Worm (Caenorhabditis elegans): ENCODE measurements around the gene sra-29.
A peak's percentile ranks its signal among the peaks of the same experiment; 100 is the strongest.

sra-29 gene

ce11 chrII:6563238-6563637 is 12.3 kb downstream of the sra-29 start:
- TF ChIP-seq ref-2 (tag; optimal IDR thresholded peaks at IDR 0.05): peak; percentile 27
- TF ChIP-seq unc-42 (tag; optimal IDR thresholded peaks at IDR 0.05): no peak
- TF ChIP-seq ceh-6 (GFP tag; optimal IDR thresholded peaks at IDR 0.05): no peak
- peak; percentile 8 for TF ChIP-seq ceh-14 (tag; optimal IDR thresholded peaks at IDR 0.05)
- TF ChIP-seq tbx-2 (tag; optimal IDR thresholded peaks at IDR 0.05): peak; percentile 25
- TF ChIP-seq che-1 (tag; optimal IDR thresholded peaks at IDR 0.05): no peak
- no peak for TF ChIP-seq pha-4 (tag; optimal IDR thresholded peaks at IDR 0.05)
- TF ChIP-seq unc-55 (GFP tag; optimal IDR thresholded peaks at IDR 0.05): peak; percentile 55
- TF ChIP-seq C08G9.2 (tag; optimal IDR thresholded peaks at IDR 0.05): no peak
- no peak for TF ChIP-seq Y22D7AL.16 (tag; optimal IDR thresholded peaks at IDR 0.05)
- no peak for TF ChIP-seq dve-1 (tag; optimal IDR thresholded peaks at IDR 0.05)
- TF ChIP-seq npax-4 (tag; optimal IDR thresholded peaks at IDR 0.05): no peak
- no peak for TF ChIP-seq ttx-3 (tag; optimal IDR thresholded peaks at IDR 0.05)

- no peak for TF ChIP-seq sox-2 (GFP tag; IDR thresholded peaks at IDR 0.05)
- no peak for TF ChIP-seq ceh-24 (tag; optimal IDR thresholded peaks at IDR 0.05)
- no peak for TF ChIP-seq odd-2 (tag; optimal IDR thresholded peaks at IDR 0.05)
- no peak for TF ChIP-seq ets-4 (tag; optimal IDR thresholded peaks at IDR 0.05)
- TF ChIP-seq fkh-10 (GFP tag; optimal IDR thresholded peaks at IDR 0.05): no peak
- no peak for TF ChIP-seq pha-4 (tag; optimal IDR thresholded peaks at IDR 0.05)
- TF ChIP-seq ztf-16 (tag; optimal IDR thresholded peaks at IDR 0.05): no peak
- TF ChIP-seq fax-1 (tag; optimal IDR thresholded peaks at IDR 0.05): no peak
- no peak for TF ChIP-seq unc-86 (tag; optimal IDR thresholded peaks at IDR 0.05)
- TF ChIP-seq ceh-2 (tag; optimal IDR thresholded peaks at IDR 0.05): no peak
- TF ChIP-seq unc-55 (GFP tag; optimal IDR thresholded peaks at IDR 0.05): no peak
- TF ChIP-seq F13H6.1 (tag; optimal IDR thresholded peaks at IDR 0.05): no peak
- no peak for TF ChIP-seq tbx-7 (tag; optimal IDR thresholded peaks at IDR 0.05)
Observed at ce11 chrII:6562203-6562867, 13.2 kb downstream of the sra-29 start.

ce11 chrII:6561300-6561699 is 14.2 kb downstream of the sra-29 start, which contains the start of gene F18C5.10:
TSS of gene F18C5.10 (minus strand) at chrII:6561444.
- no peak for TF ChIP-seq pha-4 (tag; optimal IDR thresholded peaks at IDR 0.05)
- no peak for TF ChIP-seq K09A11.1 (tag; optimal IDR thresholded peaks at IDR 0.05; ENCODE audit: insufficient read depth)
- no peak for TF ChIP-seq eyg-1 (tag; optimal IDR thresholded peaks at IDR 0.05)
- no peak for TF ChIP-seq ceh-48 (tag; optimal IDR thresholded peaks at IDR 0.05)
- no peak for TF ChIP-seq unc-86 (tag; optimal IDR thresholded peaks at IDR 0.05)
- TF ChIP-seq hlh-13 (GFP tag; optimal IDR thresholded peaks at IDR 0.05): no peak
- no peak for TF ChIP-seq pax-1 (tag; optimal IDR thresholded peaks at IDR 0.05)
- no peak for TF ChIP-seq odd-2 (tag; optimal IDR thresholded peaks at IDR 0.05)
- no peak for TF ChIP-seq Y22D7AL.16 (tag; optimal IDR thresholded peaks at IDR 0.05)
- TF ChIP-seq gmeb-2 (tag; optimal IDR thresholded peaks at IDR 0.05): no peak
- TF ChIP-seq pat-9 (tag; optimal IDR thresholded peaks at IDR 0.05): no peak
- TF ChIP-seq rnt-1 (tag; optimal IDR thresholded peaks at IDR 0.05): no peak
- TF ChIP-seq tbx-7 (tag; optimal IDR thresholded peaks at IDR 0.05): no peak
- no peak for TF ChIP-seq T23F11.4 (GFP tag; optimal IDR thresholded peaks at IDR 0.05)
- TF ChIP-seq zip-5 (tag; optimal IDR thresholded peaks at IDR 0.05): no peak

- TF ChIP-seq C08G9.2 (tag; optimal IDR thresholded peaks at IDR 0.05) (no peak), nhr-232 (tag; optimal IDR thresholded peaks at IDR 0.05) (no peak), che-1 (tag; optimal IDR thresholded peaks at IDR 0.05) (no peak), fkh-6 (tag; optimal IDR thresholded peaks at IDR 0.05) (no peak), ceh-34 (tag; optimal IDR thresholded peaks at IDR 0.05) (no peak), ceh-9 (tag; optimal IDR thresholded peaks at IDR 0.05) (no peak), lin-11 (tag; optimal IDR thresholded peaks at IDR 0.05) (no peak), unc-42 (tag; optimal IDR thresholded peaks at IDR 0.05) (no peak), ceh-2 (tag; optimal IDR thresholded peaks at IDR 0.05) (no peak), npax-4 (tag; optimal IDR thresholded peaks at IDR 0.05) (no peak), ref-2 (tag; optimal IDR thresholded peaks at IDR 0.05) (no peak), madf-2 (tag; optimal IDR thresholded peaks at IDR 0.05) (no peak), ceh-14 (tag; optimal IDR thresholded peaks at IDR 0.05) (no peak)
Observed at ce11 chrII:6560291-6560690, 15.3 kb downstream of the sra-29 start.

Measured in whole organism, late embryonic.